Fruit fly (Drosophila melanogaster) whole organism, embryonic: ENCODE measurements around the gene Nep5.

ENCODE experiments used
- Antp ChIP-seq: fragments of 200-800 bp; sonication (Bioruptor generic); optimal IDR thresholded peaks from 3 replicates; lab custom pipeline; 2016; ENCODE audit warnings: missing biosample characterization, missing genetic modification characterization
- D19B ChIP-seq: fragments of 200-800 bp; sonication (Bioruptor generic); optimal IDR thresholded peaks from 2 replicates; lab custom pipeline; 2017; ENCODE audit warnings: missing biosample characterization, mild to moderate bottlenecking, missing genetic modification characterization
- Dref ChIP-seq: fragments of 200-800 bp; sonication (Bioruptor generic); IDR thresholded peaks from 2 replicates; pipeline ENCODE4 v1.3.6; 2022; ENCODE audit warnings: missing biosample characterization, missing genetic modification characterization
- HmgZ ChIP-seq: fragments of 200-800 bp; sonication (Bioruptor generic); optimal IDR thresholded peaks from 2 replicates; lab custom pipeline; 2018; ENCODE audit warnings: missing biosample characterization, mild to moderate bottlenecking, missing genetic modification characterization
- NK7.1 ChIP-seq: fragments of 200-800 bp; sonication (Bioruptor generic); optimal IDR thresholded peaks from 3 replicates; lab custom pipeline; 2016; ENCODE audit warnings: missing biosample characterization, missing genetic modification characterization
- crol ChIP-seq: fragments of 200-800 bp; sonication (Bioruptor generic); IDR thresholded peaks from 2 replicates; pipeline ENCODE4 v1.3.6; 2022; ENCODE audit warnings: missing biosample characterization, missing genetic modification characterization

DNA sequence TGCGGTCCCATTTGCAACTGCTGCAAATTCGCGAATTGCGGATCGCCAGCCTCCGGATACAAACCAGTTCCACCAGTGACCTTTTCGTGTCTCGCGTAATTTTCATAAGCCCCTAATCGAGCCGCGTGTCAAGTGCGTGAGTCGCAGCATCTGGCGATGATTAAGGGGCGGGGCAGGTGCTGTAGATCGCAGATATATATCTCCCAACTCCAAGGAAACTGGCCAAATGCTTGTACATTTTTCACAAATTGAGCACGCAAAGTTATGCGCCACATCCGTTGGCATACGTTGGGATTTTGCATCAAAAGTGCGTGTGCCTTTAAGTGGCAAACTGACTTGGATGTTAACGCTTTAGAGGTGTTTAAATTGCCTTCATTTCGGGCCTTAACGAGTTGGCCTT lies 24.0 kb downstream of the Nep5 start:
- no peak for TF ChIP-seq D19B (GFP tag; lab: Kevin White, UChicago)
- no peak for TF ChIP-seq crol (GFP tag; lab: Robert Waterston, UW)
- TF ChIP-seq Antp (GFP tag; lab: Kevin White, UChicago), result no peak
- TF ChIP-seq Dref (GFP tag; lab: Robert Waterston, UW), result no peak
- no peak for TF ChIP-seq HmgZ
- TF ChIP-seq NK7.1, result no peak
